Worm (Caenorhabditis elegans): Measurements from ENCODE around the gene disl-2.
A peak's percentile ranks its signal among the peaks of the same experiment; 100 is the strongest.

disl-2 gene

DNA sequence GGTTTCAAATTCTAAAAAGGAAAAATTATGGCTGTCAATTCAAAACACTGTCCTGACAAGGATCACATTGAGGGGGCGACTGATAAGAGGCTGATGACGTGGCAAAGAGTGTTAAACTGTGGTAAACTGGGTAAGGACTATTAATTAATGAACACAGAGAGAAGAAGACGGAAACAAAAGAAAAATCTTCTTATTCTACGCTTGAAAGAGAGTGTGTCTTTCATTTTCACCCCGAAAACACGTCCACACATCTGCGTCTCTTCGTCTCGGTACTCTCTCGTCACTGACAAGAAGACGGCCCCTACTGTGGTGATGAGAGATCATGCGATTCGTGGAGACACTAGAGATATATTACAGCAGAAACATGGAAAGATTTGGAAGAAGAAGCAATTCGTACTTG, 21.6 kb upstream of the disl-2 start (continued):
- no peak for TF ChIP-seq Y75B8A.6 (GFP tag; IDR thresholded peaks at IDR 0.05)
- TF ChIP-seq zag-1 (tag; optimal IDR thresholded peaks at IDR 0.05) = no peak
- TF ChIP-seq aly-2 (tag; optimal IDR thresholded peaks at IDR 0.05) = no peak
- TF ChIP-seq madf-9 (GFP tag; conservative IDR thresholded peaks at IDR 0.05) = no peak
- peak; percentile 24 for TF ChIP-seq mes-2 (tag; optimal IDR thresholded peaks at IDR 0.05; ENCODE audit: poor library complexity, severe bottlenecking)
- no peak for TF ChIP-seq aha-1 (tag)
- TF ChIP-seq R02D3.7 (tag; optimal IDR thresholded peaks at IDR 0.05) = no peak
- TF ChIP-seq zfp-2 (tag; optimal IDR thresholded peaks at IDR 0.05) = no peak
- no peak for TF ChIP-seq ceh-44 (GFP tag; IDR thresholded peaks at IDR 0.05)
- no peak for TF ChIP-seq daf-19 (GFP tag; conservative IDR thresholded peaks at IDR 0.05)
- no peak for TF ChIP-seq snpc-4 (tag; optimal IDR thresholded peaks at IDR 0.05)
- no peak for TF ChIP-seq attf-4 (tag; optimal IDR thresholded peaks at IDR 0.05)
- TF ChIP-seq nhr-41 (GFP tag; IDR thresholded peaks at IDR 0.05) = no peak; the same call in 1 of the 2 replicates
- TF ChIP-seq mdl-1 (tag; optimal IDR thresholded peaks at IDR 0.05) = peak in 1 of 2 experiments; percentile 34
- TF ChIP-seq fkh-10 (GFP tag; optimal IDR thresholded peaks at IDR 0.05) = no peak
- TF ChIP-seq ZK337.2 (GFP tag; IDR thresholded peaks at IDR 0.05) = no peak
- TF ChIP-seq jun-1 (tag; optimal IDR thresholded peaks at IDR 0.05) = no peak
- TF ChIP-seq nhr-42 (GFP tag; IDR thresholded peaks at IDR 0.05) = no peak
- no peak for TF ChIP-seq spr-1 (tag; optimal IDR thresholded peaks at IDR 0.05)
- TF ChIP-seq lin-13 (GFP tag; optimal IDR thresholded peaks at IDR 0.05) = no peak
- TF ChIP-seq hlh-11 (tag; optimal IDR thresholded peaks at IDR 0.05) = peak; percentile 72
- TF ChIP-seq cey-2 (tag; optimal IDR thresholded peaks at IDR 0.05; ENCODE audit: borderline replicate concordance, insufficient read depth) = no peak
- TF ChIP-seq mxl-2 (GFP tag; conservative IDR thresholded peaks at IDR 0.05) = no peak
- no peak for TF ChIP-seq lin-39 (tag; optimal IDR thresholded peaks at IDR 0.05)
- TF ChIP-seq ceh-82 (tag; optimal IDR thresholded peaks at IDR 0.05) = no peak
- no peak for TF ChIP-seq tag-97 (GFP tag; IDR thresholded peaks at IDR 0.05)
- TF ChIP-seq nhr-6 (tag; optimal IDR thresholded peaks at IDR 0.05) = no peak
- peak; percentile 13 for TF ChIP-seq hlh-30 (tag; optimal IDR thresholded peaks at IDR 0.05; ENCODE audit: insufficient read depth)
- no peak for TF ChIP-seq D1046.2 (GFP tag; IDR thresholded peaks at IDR 0.05)
- TF ChIP-seq zip-2 (tag; optimal IDR thresholded peaks at IDR 0.05) = no peak
- TF ChIP-seq nhr-76 (tag; optimal IDR thresholded peaks at IDR 0.05) = no peak
- TF ChIP-seq lin-1 (GFP tag; IDR thresholded peaks at IDR 0.05) = peak; percentile 45; the same call in 1 of the 2 replicates
- TF ChIP-seq dve-1 (tag; optimal IDR thresholded peaks at IDR 0.05; ENCODE audit: insufficient read depth) = peak; percentile 46
- no peak for TF ChIP-seq ceh-28 (tag; optimal IDR thresholded peaks at IDR 0.05)
- no peak for TF ChIP-seq fos-1 (tag; optimal IDR thresholded peaks at IDR 0.05)
- TF ChIP-seq snpc-1.2 (GFP tag; IDR thresholded peaks at IDR 0.05) = no peak
- TF ChIP-seq lin-15B (tag; optimal IDR thresholded peaks at IDR 0.05) = no peak
- peak; percentile 64 for TF ChIP-seq mep-1 (tag; optimal IDR thresholded peaks at IDR 0.05)
- no peak for TF ChIP-seq daf-12 (tag; optimal IDR thresholded peaks at IDR 0.05)
- TF ChIP-seq ama-1 (optimal IDR thresholded peaks at IDR 0.05) = no peak
- no peak for TF ChIP-seq F37D6.2 (tag; optimal IDR thresholded peaks at IDR 0.05)
- no peak for TF ChIP-seq nhr-10 (tag; optimal IDR thresholded peaks at IDR 0.05)
- no peak for TF ChIP-seq ZK546.5 (tag; optimal IDR thresholded peaks at IDR 0.05)

- TF ChIP-seq hlh-11 (tag; optimal IDR thresholded peaks at IDR 0.05) = peak; percentile 2
- no peak for TF ChIP-seq ceh-32 (tag; optimal IDR thresholded peaks at IDR 0.05; ENCODE audit: poor library complexity)
- TF ChIP-seq tra-1 (GFP tag; IDR thresholded peaks at IDR 0.05) = no peak
- TF ChIP-seq hmg-1.1 (GFP tag; IDR thresholded peaks at IDR 0.05) = 0 out of 2 replicates have a peak, but pooled peaks have one; percentile 7
These were observed 20.3 kb upstream of the disl-2 start for ce11 chrIII:5422561-5423103.
